Fruit fly (Drosophila melanogaster) whole organism, embryonic: ENCODE results near the gene Vdup1.

Source experiments
- CG16813 ChIP-seq: fragments of 200-800 bp; sonication (Bioruptor generic); IDR thresholded peaks from 3 replicates; pipeline ENCODE4 v1.3.6; 2022; ENCODE audit warnings: missing biosample characterization, missing genetic modification characterization; ENCODE audit not compliant: partially characterized antibody
- Ssrp ChIP-seq: fragments of 200-800 bp; sonication (Bioruptor generic); optimal IDR thresholded peaks from 2 replicates; lab custom pipeline; 2018; ENCODE audit warnings: missing biosample characterization, mild to moderate bottlenecking, missing genetic modification characterization, moderate library complexity
- dan ChIP-seq: fragments of 200-800 bp; sonication (Bioruptor generic); IDR thresholded peaks from 2 replicates; pipeline ENCODE4 v1.3.6; 2022; ENCODE audit warnings: missing biosample characterization, missing genetic modification characterization
- hbn ChIP-seq: fragments of 200-800 bp; sonication (Bioruptor generic); IDR thresholded peaks from 2 replicates; pipeline ENCODE4 v1.3.6; 2022; ENCODE audit warnings: missing biosample characterization, missing genetic modification characterization; ENCODE audit not compliant: partially characterized antibody
- tgo ChIP-seq: fragments of 200-800 bp; sonication (Bioruptor generic); IDR thresholded peaks from 3 replicates; pipeline ENCODE4 v1.3.6; 2022; ENCODE audit warnings: missing biosample characterization, missing genetic modification characterization

- TF ChIP-seq Ssrp (tag; lab: Kevin White, UChicago) (no peak), hbn (no peak), CG16813 (GFP tag; lab: Robert Waterston, UW) (no peak), dan (GFP tag; lab: Robert Waterston, UW) (no peak), tgo (no peak)
These were observed 2.8 kb downstream of the Vdup1 start, which contains the start of gene CG7049 for dm6 chr3L:175949-176348.
